Fruit fly (Drosophila melanogaster) whole organism, wandering third instar larva: Measurements from ENCODE around the gene CG11999.

Source experiments
- Abd-B ChIP-seq: fragments of >200 bp; optimal IDR thresholded peaks from 2 replicates; lab custom pipeline; 2017; ENCODE audit warnings: missing biosample characterization, missing genetic modification characterization
- CG32264 ChIP-seq: fragments of 200-800 bp; sonication (Bioruptor generic); optimal IDR thresholded peaks from 2 replicates; lab custom pipeline; 2016; ENCODE audit warnings: missing biosample characterization, missing genetic modification characterization
- CG9705 ChIP-seq: fragments of 200-800 bp; sonication (Bioruptor generic); optimal IDR thresholded peaks from 2 replicates; lab custom pipeline; 2018; ENCODE audit warnings: missing biosample characterization, mild to moderate bottlenecking, missing genetic modification characterization
- CrebA ChIP-seq: fragments of 200-800 bp; sonication (Bioruptor generic); optimal IDR thresholded peaks from 2 replicates; lab custom pipeline; 2016; ENCODE audit warnings: missing biosample characterization, mild to moderate bottlenecking, missing genetic modification characterization, borderline replicate concordance
- Dfd ChIP-seq: fragments of >200 bp; optimal IDR thresholded peaks from 2 replicates; lab custom pipeline; 2017; ENCODE audit warnings: missing biosample characterization, missing genetic modification characterization
- Dif ChIP-seq: fragments of 200-275, 200-300 bp; sonication (Bioruptor generic); optimal IDR thresholded peaks from 2 replicates; lab custom pipeline; 2018; ENCODE audit warnings: missing biosample characterization, missing genetic modification characterization; ENCODE audit not compliant: partially characterized antibody
- GATAd ChIP-seq: sonication (Bioruptor generic); optimal IDR thresholded peaks from 2 replicates; lab custom pipeline; 2016; ENCODE audit warnings: missing biosample characterization, missing genetic modification characterization
- HLH106 ChIP-seq: fragments of 200-800 bp; optimal IDR thresholded peaks from 3 replicates; lab custom pipeline; 2019; ENCODE audit warnings: missing biosample characterization, mild to moderate bottlenecking, missing genetic modification characterization, moderate library complexity
- Hnf4 ChIP-seq: fragments of 200-800 bp; sonication (Bioruptor generic); optimal IDR thresholded peaks from 2 replicates; lab custom pipeline; 2016; ENCODE audit warnings: missing biosample characterization, mild to moderate bottlenecking, missing genetic modification characterization
- Hr78 ChIP-seq: fragments of >200 bp; optimal IDR thresholded peaks from 2 replicates; lab custom pipeline; 2017; ENCODE audit warnings: missing biosample characterization, missing genetic modification characterization
- Hr83 ChIP-seq: fragments of 200-300 bp; sonication (Bioruptor generic); optimal IDR thresholded peaks from 2 replicates; lab custom pipeline; 2016; ENCODE audit warnings: missing biosample characterization, mild to moderate bottlenecking, missing genetic modification characterization, moderate library complexity; ENCODE audit not compliant: poor library complexity, severe bottlenecking
- Jra ChIP-seq: sonication (Bioruptor generic); optimal IDR thresholded peaks from 2 replicates; lab custom pipeline; 2016; ENCODE audit warnings: missing biosample characterization, missing genetic modification characterization
- Mio ChIP-seq: sonication (Bioruptor generic); optimal IDR thresholded peaks from 2 replicates; lab custom pipeline; 2016; ENCODE audit warnings: missing biosample characterization, missing genetic modification characterization
- Myc ChIP-seq: fragments of >200 bp; optimal IDR thresholded peaks from 2 replicates; lab custom pipeline; 2017
- N ChIP-seq: fragments of >200 bp; optimal IDR thresholded peaks from 2 replicates; lab custom pipeline; 2018; ENCODE audit warnings: missing biosample characterization, missing external identifiers, missing genetic modification characterization
- OdsH ChIP-seq: fragments of 200-800 bp; sonication (Bioruptor generic); optimal IDR thresholded peaks from 2 replicates; lab custom pipeline; 2016; ENCODE audit warnings: missing biosample characterization, mild to moderate bottlenecking, missing genetic modification characterization
- Rel ChIP-seq, 2 experiments: fragments of 200-800 bp; sonication (Bioruptor generic) in 1 of 2; optimal IDR thresholded peaks; 2 replicates in 1 of 2; 3 replicates in 1 of 2; lab custom pipeline; 2016 to 2019; ENCODE audit warnings: mild to moderate bottlenecking in 2 of 2, missing biosample characterization in 2 of 2, missing genetic modification characterization in 2 of 2, moderate library complexity in 1 of 2
- Sp1 ChIP-seq: fragments of 200-800 bp; sonication (Bioruptor generic); optimal IDR thresholded peaks from 3 replicates; lab custom pipeline; 2019; ENCODE audit warnings: missing biosample characterization, mild to moderate bottlenecking, missing genetic modification characterization, moderate library complexity
- Vsx2 ChIP-seq: fragments of 200-300, 225-300 bp; sonication (Bioruptor generic); optimal IDR thresholded peaks from 2 replicates; lab custom pipeline; 2018; ENCODE audit warnings: missing biosample characterization, missing genetic modification characterization; ENCODE audit not compliant: partially characterized antibody
- br ChIP-seq: fragments of 200-800 bp; sonication (Bioruptor generic); optimal IDR thresholded peaks from 2 replicates; lab custom pipeline; 2016; ENCODE audit warnings: missing biosample characterization, missing genetic modification characterization
- brk ChIP-seq: fragments of 200-800 bp; sonication (Bioruptor generic); optimal IDR thresholded peaks from 2 replicates; lab custom pipeline; 2016; ENCODE audit warnings: missing biosample characterization, mild to moderate bottlenecking, missing genetic modification characterization
- dl ChIP-seq, 2 experiments: fragments of 175-275, 200-275 bp in 1 of 2; fragments of 200-275 bp in 1 of 2; sonication (Bioruptor generic); optimal IDR thresholded peaks; lab custom pipeline; 2018; ENCODE audit warnings: mild to moderate bottlenecking in 2 of 2, missing biosample characterization in 2 of 2, missing genetic modification characterization in 2 of 2, moderate library complexity in 2 of 2; ENCODE audit not compliant: partially characterized antibody in 2 of 2, insufficient read depth in 1 of 2
- dmrt93B ChIP-seq: fragments of 200-800 bp; sonication (Bioruptor generic); optimal IDR thresholded peaks from 2 replicates; lab custom pipeline; 2018; ENCODE audit warnings: missing biosample characterization, mild to moderate bottlenecking, missing genetic modification characterization
- dsf ChIP-seq: sonication (Bioruptor generic); optimal IDR thresholded peaks from 2 replicates; lab custom pipeline; 2016; ENCODE audit warnings: missing biosample characterization, missing genetic modification characterization, borderline replicate concordance
- ey ChIP-seq: fragments of 200-800 bp; sonication (Bioruptor generic); optimal IDR thresholded peaks from 2 replicates; lab custom pipeline; 2016; ENCODE audit warnings: missing biosample characterization, missing genetic modification characterization
- foxo ChIP-seq, 2 experiments: fragments of 200-800 bp; sonication (Bioruptor generic); optimal IDR thresholded peaks; 2 replicates in 1 of 2; 3 replicates in 1 of 2; lab custom pipeline; 2016 to 2017; ENCODE audit warnings: missing biosample characterization in 2 of 2, missing genetic modification characterization in 2 of 2
- fru ChIP-seq: fragments of 200-800 bp; sonication (Bioruptor generic); optimal IDR thresholded peaks from 3 replicates; lab custom pipeline; 2016; ENCODE audit warnings: missing biosample characterization, mild to moderate bottlenecking, missing genetic modification characterization
- h ChIP-seq: fragments of 200-800 bp; sonication (Bioruptor generic); optimal IDR thresholded peaks from 3 replicates; lab custom pipeline; 2016; ENCODE audit warnings: missing biosample characterization, mild to moderate bottlenecking, missing genetic modification characterization
- jim ChIP-seq: fragments of 175-275, 200-325 bp; sonication (Bioruptor generic); optimal IDR thresholded peaks from 2 replicates; lab custom pipeline; 2016; ENCODE audit warnings: missing biosample characterization, mild to moderate bottlenecking, missing genetic modification characterization
- lola ChIP-seq: fragments of >200 bp; optimal IDR thresholded peaks from 2 replicates; lab custom pipeline; 2017; ENCODE audit warnings: missing biosample characterization, missing genetic modification characterization
- pan ChIP-seq: fragments of >200 bp; optimal IDR thresholded peaks from 2 replicates; lab custom pipeline; 2017
- psq ChIP-seq: fragments of 200-800 bp; sonication (Bioruptor generic); optimal IDR thresholded peaks from 3 replicates; lab custom pipeline; 2017; ENCODE audit warnings: missing biosample characterization, mild to moderate bottlenecking, missing genetic modification characterization, moderate library complexity
- rgr ChIP-seq: fragments of 200-800 bp; sonication (Bioruptor generic); optimal IDR thresholded peaks from 3 replicates; lab custom pipeline; 2016; ENCODE audit warnings: missing biosample characterization, mild to moderate bottlenecking, missing genetic modification characterization
- sage ChIP-seq: fragments of 200-800 bp; sonication (Bioruptor generic); optimal IDR thresholded peaks from 2 replicates; lab custom pipeline; 2016; ENCODE audit warnings: missing biosample characterization, mild to moderate bottlenecking, missing genetic modification characterization
- sv ChIP-seq: fragments of 200-800 bp; sonication (Bioruptor generic); optimal IDR thresholded peaks from 3 replicates; lab custom pipeline; 2016; ENCODE audit warnings: missing biosample characterization, missing genetic modification characterization
- tai ChIP-seq: sonication (Bioruptor generic); optimal IDR thresholded peaks from 2 replicates; lab custom pipeline; 2016; ENCODE audit warnings: missing biosample characterization, missing genetic modification characterization
- usp ChIP-seq: fragments of >200 bp; optimal IDR thresholded peaks from 2 replicates; lab custom pipeline; 2017; ENCODE audit warnings: missing biosample characterization, missing genetic modification characterization
- woc ChIP-seq: sonication (Bioruptor generic); optimal IDR thresholded peaks from 2 replicates; lab custom pipeline; 2016; ENCODE audit warnings: missing biosample characterization, mild to moderate bottlenecking, missing genetic modification characterization

Gene CG11999

dm6 chr3R:5354373-5355134 is at the start of gene CG11999, which contains the start of gene CG1161:
TSS of gene CG11999 (minus strand) at chr3R:5354747.
TSS of gene CG1161 (plus strand) at chr3R:5355092.
- peak in 1 of 2 experiments; percentile 33 for TF ChIP-seq foxo (GFP tag; optimal IDR thresholded peaks at IDR 0.05; lab: Kevin White, UChicago)
- TF ChIP-seq ey (GFP tag; lab: Kevin White, UChicago) = no peak
- no peak for TF ChIP-seq CG32264 (GFP tag; lab: Kevin White, UChicago)
- TF ChIP-seq Jra (GFP tag; lab: Kevin White, UChicago) = no peak
- TF ChIP-seq GATAd (GFP tag; lab: Kevin White, UChicago) = no peak
- no peak for TF ChIP-seq br (GFP tag; lab: Kevin White, UChicago)
- no peak for TF ChIP-seq dmrt93B
- TF ChIP-seq h (GFP tag; lab: Kevin White, UChicago) = peak; percentile 6
- TF ChIP-seq Hnf4 (GFP tag; lab: Kevin White, UChicago) = no peak
- no peak for TF ChIP-seq CrebA (GFP tag; lab: Kevin White, UChicago)
- no peak for TF ChIP-seq Abd-B (GFP tag; lab: Kevin White, UChicago)
- no peak for TF ChIP-seq lola (GFP tag; lab: Kevin White, UChicago)
- no peak for TF ChIP-seq dsf
- TF ChIP-seq Dif (GFP tag; lab: Kevin White, UChicago) = no peak
- TF ChIP-seq Mio = no peak
- TF ChIP-seq woc = peak; percentile 49
- TF ChIP-seq usp = no peak
- TF ChIP-seq brk = no peak
- no peak for TF ChIP-seq Myc (lab: Kevin White, UChicago)
- TF ChIP-seq N (GFP tag; lab: Kevin White, UChicago) = no peak
- TF ChIP-seq Hr78 (GFP tag; lab: Kevin White, UChicago) = no peak
- no peak for TF ChIP-seq sv (GFP tag; lab: Kevin White, UChicago)
- TF ChIP-seq tai (GFP tag; lab: Kevin White, UChicago) = no peak
- TF ChIP-seq sage (GFP tag; lab: Kevin White, UChicago) = no peak
- TF ChIP-seq dl (GFP tag; optimal IDR thresholded peaks at IDR 0.05; lab: Kevin White, UChicago; ENCODE audit: insufficient read depth in 1 of 2, partially characterized antibody in 2 of 2) = no peak
- TF ChIP-seq rgr (GFP tag; lab: Kevin White, UChicago) = peak; percentile 16
- TF ChIP-seq OdsH (GFP tag; lab: Kevin White, UChicago) = peak; percentile 12
- no peak for TF ChIP-seq pan (lab: Kevin White, UChicago)
- TF ChIP-seq Dfd (GFP tag; lab: Kevin White, UChicago) = no peak
- no peak for TF ChIP-seq HLH106
- TF ChIP-seq psq (GFP tag; lab: Kevin White, UChicago) = no peak
- TF ChIP-seq fru (GFP tag; lab: Kevin White, UChicago) = peak; percentile 11
- no peak for TF ChIP-seq Hr83 (GFP tag; lab: Kevin White, UChicago)
- no peak for TF ChIP-seq Sp1 (GFP tag; lab: Kevin White, UChicago)
- no peak for TF ChIP-seq CG9705 (GFP tag; lab: Kevin White, UChicago)
- TF ChIP-seq Rel (GFP tag; optimal IDR thresholded peaks at IDR 0.05; lab: Kevin White, UChicago) = no peak
- TF ChIP-seq Rel (tag; optimal IDR thresholded peaks at IDR 0.05; lab: Kevin White, UChicago) = peak; percentile 77
- no peak for TF ChIP-seq jim (GFP tag; lab: Kevin White, UChicago)
- TF ChIP-seq Vsx2 (GFP tag; lab: Kevin White, UChicago) = peak; percentile 69

dm6 chr3R:5403963-5404362 is 49.4 kb upstream of the CG11999 start, which contains the start of gene CG2663:
TSS of gene CG2663 (minus strand) at chr3R:5404135.
- TF ChIP-seq Dif (GFP tag; lab: Kevin White, UChicago) = no peak
- no peak for TF ChIP-seq psq (GFP tag; lab: Kevin White, UChicago)
- no peak for TF ChIP-seq h (GFP tag; lab: Kevin White, UChicago)
- TF ChIP-seq CG32264 (GFP tag; lab: Kevin White, UChicago) = no peak
- TF ChIP-seq N (GFP tag; lab: Kevin White, UChicago) = no peak
- TF ChIP-seq ey (GFP tag; lab: Kevin White, UChicago) = no peak
- TF ChIP-seq Hr78 (GFP tag; lab: Kevin White, UChicago) = no peak
- TF ChIP-seq CrebA (GFP tag; lab: Kevin White, UChicago) = no peak
- no peak for TF ChIP-seq dsf
- TF ChIP-seq usp = no peak
- TF ChIP-seq lola (GFP tag; lab: Kevin White, UChicago) = no peak
- TF ChIP-seq Myc (lab: Kevin White, UChicago) = no peak
- TF ChIP-seq Rel (GFP tag; optimal IDR thresholded peaks at IDR 0.05; lab: Kevin White, UChicago) = no peak
- TF ChIP-seq Rel (tag; optimal IDR thresholded peaks at IDR 0.05; lab: Kevin White, UChicago) = no peak
